Fruit fly (Drosophila melanogaster) S2 (cell line): Measurements from ENCODE around the gene Rat1.

Experiments used
- CG8478 ChIP-seq: fragments of >200 bp; optimal IDR thresholded peaks from 2 replicates; lab custom pipeline; 2018
- CTCF ChIP-seq, 2 experiments: fragments of >200 bp; optimal IDR thresholded peaks; 2 replicates each; lab custom pipeline; 2018

Gene Rat1

DNA sequence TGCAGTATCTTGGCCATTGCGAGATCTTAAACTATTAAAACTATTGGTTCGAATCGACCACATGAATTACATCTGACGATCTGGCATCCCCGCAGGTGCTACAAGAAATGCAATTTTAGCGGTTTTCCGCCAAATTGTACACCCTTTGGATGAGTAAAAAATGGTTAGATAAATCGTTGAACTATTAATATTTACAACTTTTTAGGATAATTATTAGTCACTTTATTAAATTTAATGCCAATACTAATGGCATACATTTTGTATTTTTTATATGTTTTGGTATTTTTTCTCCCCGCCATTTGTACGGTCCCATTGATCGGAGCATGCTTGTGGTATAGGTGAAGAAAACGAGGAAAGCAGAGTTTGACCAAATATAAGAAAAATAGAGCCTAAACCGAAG, at the start of gene Rat1, which contains the start of gene Polr1F:
TSS of gene Rat1 (plus strand) at position 323 of the 400 bp plus-strand sequence.
TSS of gene Polr1F (minus strand) at position 84 of the 400 bp plus-strand sequence.
- TF ChIP-seq CG8478 (lab: Kevin White, UChicago) (no peak), CTCF (optimal IDR thresholded peaks at IDR 0.05; lab: Kevin White, UChicago) (no peak)

DNA sequence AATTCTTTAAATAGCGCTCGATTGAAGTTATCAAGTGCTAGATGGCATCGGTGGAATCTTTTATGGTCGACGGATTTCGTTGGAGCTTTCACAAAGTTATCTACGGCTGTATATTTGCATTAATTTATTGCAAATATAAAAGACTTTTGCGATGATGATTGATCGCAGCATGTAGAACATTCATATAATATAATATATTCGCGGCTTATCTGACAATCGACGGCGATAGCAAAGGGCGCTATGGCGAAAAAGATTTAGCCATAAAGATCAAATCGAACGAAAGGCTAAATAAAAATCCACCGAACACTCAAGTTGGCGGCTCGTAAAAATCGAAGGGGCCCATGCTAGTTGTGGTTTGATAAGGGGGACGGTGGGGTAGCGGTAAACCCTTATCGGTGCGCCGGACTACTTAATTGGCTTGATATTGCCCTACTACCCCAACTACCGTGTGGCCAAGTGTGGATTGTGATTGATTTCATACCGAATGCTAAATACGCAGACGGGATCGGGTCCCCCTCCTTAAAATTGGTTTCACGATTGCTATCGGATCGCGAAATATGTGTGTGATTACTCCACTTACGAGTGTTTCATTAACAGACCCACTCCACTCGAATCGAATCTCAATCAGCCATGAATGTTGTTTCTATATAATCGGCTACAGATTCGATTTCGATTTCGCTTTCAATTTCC, 39.6 kb upstream of the Rat1 start:
- TF ChIP-seq CG8478 (lab: Kevin White, UChicago), result no peak
- TF ChIP-seq CTCF (optimal IDR thresholded peaks at IDR 0.05; lab: Kevin White, UChicago), result no peak

DNA sequence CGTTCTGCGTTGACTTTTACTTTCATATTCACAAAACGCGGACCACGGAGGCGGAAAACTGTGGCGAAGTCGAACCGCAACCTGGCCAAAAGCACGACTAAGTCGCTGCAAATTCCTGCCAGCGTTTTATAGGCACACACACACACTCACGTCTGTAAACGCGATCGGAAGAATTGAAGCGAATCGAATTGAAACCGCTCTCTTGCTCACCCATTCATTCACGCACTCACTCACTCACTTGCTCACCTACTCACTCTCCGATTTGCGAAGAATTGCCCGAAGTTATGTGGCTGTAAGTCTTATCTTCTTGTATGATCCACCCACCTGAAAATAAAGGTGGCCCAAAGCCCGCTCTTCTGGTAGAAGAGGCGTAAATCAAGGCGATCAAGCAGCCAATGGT, 37.6 kb upstream of the Rat1 start, which contains the start of gene Nha1:
TSS of gene Nha1 (minus strand) at position 101 of the 400 bp plus-strand sequence.
- TF ChIP-seq CG8478 (lab: Kevin White, UChicago) (no peak), CTCF (optimal IDR thresholded peaks at IDR 0.05; lab: Kevin White, UChicago) (no peak)

DNA sequence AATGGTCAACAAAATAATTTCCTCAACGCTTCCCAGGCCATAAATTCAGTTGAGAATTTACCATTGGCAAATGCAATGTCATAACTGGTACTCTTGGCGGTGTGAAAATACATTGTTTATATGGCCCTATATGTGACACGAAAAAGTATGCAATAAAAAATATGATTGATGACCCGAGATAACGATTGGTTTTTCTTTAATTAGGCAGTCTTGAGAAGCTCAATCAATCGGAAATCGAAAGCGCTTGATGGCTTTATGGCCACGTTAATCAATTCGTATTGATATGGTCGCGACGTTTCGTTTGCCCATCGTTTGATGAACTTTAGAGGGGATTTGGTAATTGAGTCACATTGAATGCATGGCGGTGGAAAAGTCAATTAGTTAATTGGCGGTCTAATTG, 37.1 kb upstream of the Rat1 start:
- TF ChIP-seq CG8478 (lab: Kevin White, UChicago) (no peak), CTCF (optimal IDR thresholded peaks at IDR 0.05; lab: Kevin White, UChicago) (no peak)

DNA sequence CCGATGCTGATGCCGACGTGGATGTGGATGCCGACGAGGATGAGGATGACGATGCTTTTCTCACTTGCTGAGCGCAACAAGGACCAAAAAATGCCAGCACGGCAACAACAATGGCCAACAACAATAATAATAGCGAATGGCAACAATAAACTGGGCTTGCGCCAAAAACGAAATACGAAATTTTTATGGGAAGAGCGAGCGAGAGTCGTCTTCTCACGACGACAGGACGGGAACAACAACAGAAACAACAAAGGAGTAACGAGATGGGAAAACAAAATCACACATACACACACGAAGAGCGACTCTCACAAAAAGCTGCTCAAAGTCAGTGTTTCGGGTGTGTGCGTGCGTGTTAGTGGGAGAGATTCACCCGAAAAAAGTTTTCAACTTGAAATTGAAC, 33.9 kb upstream of the Rat1 start:
- TF ChIP-seq CG8478 (lab: Kevin White, UChicago) (no peak), CTCF (optimal IDR thresholded peaks at IDR 0.05; lab: Kevin White, UChicago) (no peak)

DNA sequence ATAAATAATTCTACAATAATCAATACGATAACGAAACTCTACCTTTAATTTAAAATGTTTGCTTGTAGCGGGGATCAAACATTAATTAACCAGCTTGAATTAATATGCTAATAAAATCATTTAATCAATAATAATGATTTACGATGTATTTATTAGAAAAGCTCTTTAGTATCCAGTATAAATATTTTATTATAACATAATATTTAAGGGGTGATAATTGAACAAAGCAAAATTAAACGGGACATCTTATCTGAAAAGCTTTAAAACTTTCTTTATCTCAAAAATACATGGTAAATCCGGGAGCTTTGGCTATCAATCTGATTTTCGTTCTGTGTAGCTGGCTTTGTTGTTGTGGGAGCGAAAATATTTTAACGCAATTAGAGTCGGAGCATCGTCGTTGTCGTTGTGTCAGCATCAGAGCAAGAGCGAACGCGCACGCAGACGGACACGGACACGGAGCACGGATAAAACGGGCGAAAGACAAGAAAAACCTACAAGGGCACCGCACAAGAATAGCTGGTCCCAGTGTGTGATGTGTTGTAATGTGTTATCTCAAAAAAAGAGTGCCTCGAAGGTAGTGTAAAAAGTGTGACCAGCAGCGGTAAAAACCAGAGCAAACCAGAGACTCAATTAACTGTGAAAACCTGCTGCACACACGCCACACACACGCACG, 33.2 kb upstream of the Rat1 start, which contains the start of gene Nlg2:
TSS of gene Nlg2 (plus strand) at position 375 of the 673 bp plus-strand sequence.
- TF ChIP-seq CG8478 (lab: Kevin White, UChicago) (no peak), CTCF (optimal IDR thresholded peaks at IDR 0.05; lab: Kevin White, UChicago) (no peak)

DNA sequence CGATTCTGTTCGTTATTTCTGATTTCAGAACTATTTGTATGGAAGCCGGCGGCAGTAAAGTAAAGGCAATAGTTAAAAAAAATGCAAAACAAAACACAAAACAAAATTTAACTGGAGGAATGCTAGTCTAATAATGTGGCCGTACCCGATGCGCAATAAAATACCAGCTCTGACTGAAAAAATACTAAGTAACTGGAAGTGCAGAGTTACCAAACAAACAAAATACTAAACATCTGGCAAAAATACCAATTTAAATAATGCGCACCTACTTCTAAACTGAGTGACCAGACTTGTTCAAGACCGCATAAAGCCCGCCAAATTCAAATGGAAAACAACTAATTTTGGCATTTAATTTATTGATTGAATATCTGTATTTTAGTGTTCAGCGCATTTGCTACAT, 6.1 kb downstream of the Rat1 start, which contains the start of gene Wee1:
TSS of gene Wee1 (minus strand) at position 175 of the 400 bp plus-strand sequence.
- TF ChIP-seq CTCF (optimal IDR thresholded peaks at IDR 0.05; lab: Kevin White, UChicago) (peak in 1 of 2 experiments; percentile 17), CG8478 (lab: Kevin White, UChicago) (no peak)

DNA sequence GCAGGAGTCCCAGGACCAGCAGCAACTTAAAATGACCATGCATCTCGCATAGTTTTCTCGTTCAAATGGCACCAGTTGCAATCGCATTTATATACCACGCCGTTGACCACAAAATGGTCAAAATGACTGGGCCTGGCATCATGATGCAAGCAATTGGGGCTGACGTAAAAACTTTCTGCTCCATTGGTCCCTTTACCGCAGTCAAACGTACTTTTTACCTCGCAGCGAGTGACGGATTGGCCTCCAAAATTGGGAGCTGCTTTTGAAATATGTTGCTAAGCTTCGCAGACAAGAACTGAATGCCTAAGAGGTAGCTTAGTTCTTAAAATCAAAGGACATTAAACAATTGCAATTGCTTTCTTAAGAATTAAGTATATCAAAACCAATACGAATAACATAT, 8.5 kb downstream of the Rat1 start, which contains the start of gene CG32829:
TSS of gene CG32829 (minus strand) at position 101 of the 400 bp plus-strand sequence.
- TF ChIP-seq CG8478 (lab: Kevin White, UChicago) (no peak), CTCF (optimal IDR thresholded peaks at IDR 0.05; lab: Kevin White, UChicago) (no peak)

DNA sequence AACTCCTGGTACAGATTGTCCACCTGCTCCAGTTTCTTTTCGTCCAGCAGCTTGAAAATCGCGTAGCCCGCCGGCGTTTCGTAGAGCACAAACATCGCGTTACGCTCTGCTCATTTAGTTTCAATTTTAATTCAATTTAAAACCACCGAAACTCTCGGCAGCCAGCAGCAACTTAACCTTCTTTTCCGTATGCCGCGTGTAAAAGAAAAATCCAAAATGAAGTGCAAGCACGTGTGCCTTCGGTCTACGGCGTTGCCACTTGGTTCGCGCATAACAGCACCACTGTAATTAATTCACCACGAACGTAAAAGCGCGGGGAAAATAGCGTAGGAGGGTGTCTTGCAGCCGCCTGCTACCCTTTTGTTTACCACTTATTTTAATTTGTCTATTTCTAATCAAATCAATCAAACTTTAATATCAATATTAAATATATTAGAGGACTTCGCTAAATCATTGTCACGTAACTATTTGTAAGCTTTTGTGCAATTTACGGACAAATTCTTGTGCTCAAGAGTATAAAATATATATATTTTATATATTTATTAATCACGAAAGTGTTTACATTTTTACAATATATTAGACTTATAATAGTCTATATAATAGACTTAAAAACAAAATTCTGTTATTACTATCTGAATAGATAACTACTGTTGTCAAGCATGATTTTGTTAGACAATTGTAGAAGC, 10.8 kb downstream of the Rat1 start, which contains the start of gene nop5:
TSS of gene nop5 (minus strand) at position 227 of the 686 bp plus-strand sequence.
- peak in 1 of 2 experiments; percentile 24 for TF ChIP-seq CTCF (optimal IDR thresholded peaks at IDR 0.05; lab: Kevin White, UChicago)
- TF ChIP-seq CG8478 (lab: Kevin White, UChicago), result no peak

DNA sequence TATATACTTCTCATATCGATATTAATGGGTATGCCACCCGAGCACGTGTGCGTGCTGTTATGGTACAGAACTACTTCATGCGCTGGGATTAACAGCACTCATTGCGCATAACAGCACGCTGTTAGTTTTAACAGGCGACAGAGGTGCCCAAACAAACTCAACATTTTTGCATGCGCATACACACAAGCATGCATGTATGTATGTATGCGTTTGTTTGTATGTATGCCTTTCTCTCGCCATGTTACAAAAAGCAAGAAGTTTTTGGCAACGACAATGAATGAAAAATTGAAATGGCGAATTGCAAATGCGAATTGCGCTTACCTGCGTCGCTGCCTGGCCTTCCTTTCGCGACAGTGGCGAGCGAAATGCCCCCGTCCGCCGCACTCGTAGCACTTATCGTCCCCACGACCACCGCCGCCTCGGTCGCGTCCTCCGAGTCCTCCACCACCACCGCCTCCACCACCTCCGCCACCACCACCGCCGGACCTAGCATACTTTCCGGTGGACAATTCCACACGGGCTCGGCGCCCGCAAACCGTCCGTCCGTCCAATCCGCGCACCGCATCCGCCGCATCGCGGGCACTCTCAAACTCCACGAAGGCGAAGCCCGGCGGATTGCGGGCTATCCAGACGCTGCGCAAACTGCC, 11.4 kb downstream of the Rat1 start:
- TF ChIP-seq CG8478 (lab: Kevin White, UChicago) (no peak), CTCF (optimal IDR thresholded peaks at IDR 0.05; lab: Kevin White, UChicago) (no peak)

DNA sequence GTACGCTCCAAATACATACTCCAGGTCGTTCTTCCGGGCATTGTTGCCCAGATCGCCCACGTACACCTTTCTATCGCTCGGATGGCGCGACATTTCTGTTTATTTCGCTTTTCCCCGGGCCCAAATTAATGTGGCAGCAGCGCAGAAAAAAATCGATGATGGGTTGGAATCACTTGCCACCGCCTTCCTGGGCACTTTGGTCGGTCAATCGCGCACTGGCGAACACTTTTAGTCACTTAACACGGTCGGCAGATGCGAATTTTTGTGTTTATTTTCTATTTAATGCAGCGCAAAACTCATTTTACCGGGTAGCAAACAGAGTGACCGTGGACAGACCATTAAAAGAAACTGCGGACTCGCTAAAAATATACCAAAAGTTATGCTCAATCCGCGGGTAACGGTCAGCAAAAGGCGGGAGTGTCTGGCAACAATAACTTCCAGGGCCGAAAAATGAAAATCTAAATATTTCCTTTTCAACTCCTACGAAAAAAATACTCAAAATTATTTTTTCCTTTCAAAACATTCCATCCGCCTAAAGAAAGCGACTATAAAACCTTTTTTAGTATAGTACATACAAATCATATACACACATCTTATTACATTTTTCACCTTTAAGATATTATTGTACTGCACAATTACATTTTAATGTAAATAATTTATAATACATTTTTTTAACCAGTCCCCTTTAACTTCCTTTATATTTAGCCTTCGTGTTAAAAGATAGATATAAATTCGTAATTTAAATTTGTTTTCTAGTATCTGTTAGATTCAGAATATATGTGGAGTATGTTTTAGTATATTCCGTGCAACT, 12.2 kb downstream of the Rat1 start, which contains the start of gene x16:
TSS of gene x16 (minus strand) at position 361 of the 811 bp plus-strand sequence.
- TF ChIP-seq CTCF (optimal IDR thresholded peaks at IDR 0.05; lab: Kevin White, UChicago), result peak in 1 of 2 experiments; percentile 5
- no peak for TF ChIP-seq CG8478 (lab: Kevin White, UChicago)

DNA sequence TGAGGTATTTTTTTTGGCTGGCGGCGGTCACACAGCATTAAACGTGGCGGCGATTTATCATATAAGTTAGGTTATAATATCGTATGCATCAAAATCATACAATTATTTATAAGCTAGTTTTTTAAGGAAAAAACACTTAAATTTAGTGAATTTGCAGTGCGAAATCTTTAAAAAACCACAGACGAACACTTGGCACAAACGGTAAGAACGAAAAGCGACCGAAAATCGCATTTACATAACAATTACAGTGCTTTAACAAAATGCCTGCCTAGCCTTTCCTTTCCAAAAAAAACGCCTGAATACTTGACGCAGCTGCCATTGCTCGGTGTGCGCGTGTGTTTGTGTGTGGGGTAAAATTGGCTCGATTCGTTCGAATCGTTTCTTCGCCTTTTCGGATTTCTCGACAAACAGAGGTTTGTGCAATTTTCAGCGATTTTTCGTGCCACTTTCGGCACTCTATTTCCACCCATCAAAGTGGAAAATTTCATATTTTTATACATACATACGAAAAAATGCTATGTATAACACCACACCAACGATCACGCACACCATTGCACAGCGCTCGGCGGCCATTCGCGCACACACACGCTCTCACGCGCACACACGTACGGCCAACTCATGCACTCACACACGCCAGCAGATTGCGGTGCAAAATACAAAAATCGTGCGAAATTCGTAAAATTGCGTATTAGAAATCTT, 12.9 kb downstream of the Rat1 start, which contains the start of gene Hrb27C:
TSS of gene Hrb27C (plus strand) at position 44 of the 699 bp plus-strand sequence.
- no peak for TF ChIP-seq CG8478 (lab: Kevin White, UChicago)
- peak; percentile 2 to 24 for TF ChIP-seq CTCF (optimal IDR thresholded peaks at IDR 0.05; lab: Kevin White, UChicago)
